Worm (Caenorhabditis elegans) whole organism, L2 larva: ENCODE results near the gene F09C6.14.

Experiments
- C34F6.9 ChIP-seq: fragments of 150-350 bp; optimal IDR thresholded peaks from 2 replicates; lab custom pipeline; 2014; ENCODE audit warnings: missing biosample characterization, missing genetic modification characterization
- ama-1 ChIP-seq: fragments of 150-350 bp; optimal IDR thresholded peaks from 2 replicates; lab custom pipeline; 2018; ENCODE audit warnings: inconsistent platforms
- blmp-1 ChIP-seq: sonication (generic microtip); optimal IDR thresholded peaks from 2 replicates; lab custom pipeline; 2017; ENCODE audit warnings: missing genetic modification characterization, mild to moderate bottlenecking, missing compliant biosample characterization, antibody characterized with exemption, moderate library complexity; ENCODE audit not compliant: insufficient read depth
- ceh-82 ChIP-seq: fragments of 150-350 bp; optimal IDR thresholded peaks from 2 replicates; lab custom pipeline; 2014; ENCODE audit warnings: missing biosample characterization, missing genetic modification characterization
- elt-3 ChIP-seq: sonication (generic microtip); optimal IDR thresholded peaks from 2 replicates; lab custom pipeline; 2017; ENCODE audit warnings: missing biosample characterization, missing genetic modification characterization
- lin-39 ChIP-seq: fragments of 150-350 bp; optimal IDR thresholded peaks from 2 replicates; lab custom pipeline; 2014; ENCODE audit warnings: missing biosample characterization, missing genetic modification reagents, missing genetic modification characterization
- mdl-1 ChIP-seq, 2 experiments: fragments of 150-350 bp in 1 of 2; sonication (generic microtip) in 1 of 2; optimal IDR thresholded peaks; 2 replicates each; lab custom pipeline; 2017; ENCODE audit warnings: missing biosample characterization in 2 of 2, missing genetic modification characterization in 2 of 2
- nhr-12 ChIP-seq: fragments of 150-350 bp; optimal IDR thresholded peaks from 2 replicates; lab custom pipeline; 2014; ENCODE audit warnings: missing biosample characterization, missing genetic modification characterization
- peb-1 ChIP-seq: fragments of 150-350 bp; optimal IDR thresholded peaks from 2 replicates; lab custom pipeline; 2014; ENCODE audit warnings: missing biosample characterization, missing genetic modification characterization
- skn-1 ChIP-seq: sonication (generic microtip); optimal IDR thresholded peaks from 2 replicates; lab custom pipeline; 2017; ENCODE audit warnings: missing biosample characterization, missing genetic modification characterization
- zag-1 ChIP-seq: fragments of 150-350 bp; optimal IDR thresholded peaks from 2 replicates; lab custom pipeline; 2014; ENCODE audit warnings: missing biosample characterization, missing genetic modification characterization

DNA sequence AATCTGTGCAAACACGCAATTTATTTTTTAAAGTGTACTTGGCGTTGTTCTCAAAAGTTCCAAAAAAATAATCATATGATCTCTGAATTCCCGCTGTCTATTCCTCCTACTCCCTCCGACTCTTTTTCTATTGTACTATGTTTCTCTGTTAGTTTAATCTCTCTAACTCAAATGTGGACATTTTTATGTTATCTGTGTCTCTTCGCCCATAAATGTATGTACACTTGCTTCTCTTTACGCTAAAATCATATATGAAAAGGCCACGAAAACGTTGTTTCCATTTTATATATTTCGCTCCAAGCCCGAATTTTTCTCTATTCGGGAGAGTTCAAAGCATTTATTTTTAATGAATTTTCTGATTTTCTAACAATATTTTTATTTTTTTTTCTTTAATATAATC is 30.1 kb downstream of the F09C6.14 start:
- TF ChIP-seq nhr-12 (tag; lab: Kevin White, UChicago) (no peak), mdl-1 (tag; optimal IDR thresholded peaks at IDR 0.05; lab: Kevin White, UChicago) (no peak), elt-3 (no peak), skn-1 (tag; lab: Kevin White, UChicago) (no peak), ama-1 (lab: Kevin White, UChicago) (no peak), ceh-82 (tag; lab: Kevin White, UChicago) (no peak), peb-1 (tag; lab: Kevin White, UChicago) (no peak), lin-39 (tag; lab: Kevin White, UChicago) (no peak), zag-1 (no peak), C34F6.9 (tag; lab: Kevin White, UChicago) (no peak), blmp-1 (tag; lab: Kevin White, UChicago) (no peak)
